Fruit fly (Drosophila melanogaster) whole organism, embryonic: Measurements from ENCODE around the gene CG13021.

ENCODE experiments used
- CG10267 ChIP-seq: fragments of 200-800 bp; sonication (Bioruptor generic); optimal IDR thresholded peaks from 2 replicates; lab custom pipeline; 2018; ENCODE audit warnings: missing biosample characterization, mild to moderate bottlenecking, missing genetic modification characterization, moderate library complexity
- CG10543 ChIP-seq: fragments of 200-800 bp; sonication (Bioruptor generic); optimal IDR thresholded peaks from 3 replicates; lab custom pipeline; 2017; ENCODE audit warnings: missing biosample characterization, mild to moderate bottlenecking, missing genetic modification characterization, moderate library complexity
- CG11723 ChIP-seq: fragments of 200-800 bp; sonication (Bioruptor generic); optimal IDR thresholded peaks from 2 replicates; lab custom pipeline; 2017; ENCODE audit warnings: missing biosample characterization, mild to moderate bottlenecking, missing genetic modification characterization
- CG1233 ChIP-seq: fragments of 200-800 bp; sonication (Bioruptor generic); optimal IDR thresholded peaks from 4 replicates; lab custom pipeline; 2018; ENCODE audit warnings: missing biosample characterization, mild to moderate bottlenecking, missing genetic modification characterization
- CG13624 ChIP-seq: fragments of 200-800 bp; sonication (Bioruptor generic); optimal IDR thresholded peaks from 2 replicates; lab custom pipeline; 2016; ENCODE audit warnings: missing biosample characterization, missing genetic modification characterization
- CG13775 ChIP-seq: fragments of 200-800 bp; sonication (Bioruptor generic); optimal IDR thresholded peaks from 3 replicates; lab custom pipeline; 2017; ENCODE audit warnings: missing biosample characterization, mild to moderate bottlenecking, missing genetic modification characterization
- CG14860 ChIP-seq: fragments of 200-800 bp; sonication (Bioruptor generic); IDR thresholded peaks from 3 replicates; pipeline ENCODE4 v1.3.6; 2022; ENCODE audit warnings: missing biosample characterization, missing genetic modification characterization; ENCODE audit not compliant: partially characterized antibody
- CG15601 ChIP-seq: fragments of 200-800 bp; sonication (Bioruptor generic); optimal IDR thresholded peaks from 3 replicates; lab custom pipeline; 2019; ENCODE audit warnings: missing biosample characterization, mild to moderate bottlenecking, missing genetic modification characterization, moderate library complexity
- CG16779 ChIP-seq: fragments of 200-800 bp; sonication (Bioruptor generic); IDR thresholded peaks from 2 replicates; pipeline ENCODE4 v1.3.6; 2022; ENCODE audit warnings: missing biosample characterization, missing genetic modification characterization
- CG17328 ChIP-seq: fragments of 200-800 bp; sonication (Bioruptor generic); IDR thresholded peaks from 2 replicates; pipeline ENCODE4 v1.3.6; 2022; ENCODE audit warnings: missing biosample characterization, missing genetic modification characterization
- CG17359 ChIP-seq: fragments of 200-800 bp; sonication (Bioruptor generic); optimal IDR thresholded peaks from 3 replicates; lab custom pipeline; 2018; ENCODE audit warnings: missing biosample characterization, mild to moderate bottlenecking, missing genetic modification characterization, moderate library complexity
- CG2199 ChIP-seq: fragments of 200-800 bp; sonication (Bioruptor generic); IDR thresholded peaks from 3 replicates; pipeline ENCODE4 v1.3.6; 2022; ENCODE audit warnings: missing biosample characterization, missing genetic modification characterization
- CG30431 ChIP-seq: fragments of 200-800 bp; sonication (Bioruptor generic); optimal IDR thresholded peaks from 2 replicates; lab custom pipeline; 2017; ENCODE audit warnings: missing biosample characterization, missing genetic modification characterization
- CG31224 ChIP-seq: fragments of 200-800 bp; sonication (Bioruptor generic); IDR thresholded peaks from 2 replicates; pipeline ENCODE4 v1.3.6; 2022; ENCODE audit warnings: missing biosample characterization, missing genetic modification characterization
- CG32772 ChIP-seq: fragments of 200-800 bp; sonication (Bioruptor generic); IDR thresholded peaks from 2 replicates; pipeline ENCODE4 v1.3.6; 2022; ENCODE audit warnings: missing biosample characterization, missing genetic modification characterization
- CG3726 ChIP-seq: fragments of 200-800 bp; sonication (Bioruptor generic); IDR thresholded peaks from 3 replicates; pipeline ENCODE4, ENCODE4 v1.3.6; 2022; ENCODE audit warnings: missing biosample characterization, missing genetic modification characterization
- CG42726 ChIP-seq: fragments of 200-800 bp; sonication (Bioruptor generic); IDR thresholded peaks from 2 replicates; pipeline ENCODE4 v1.3.6; 2022; ENCODE audit warnings: missing biosample characterization, missing genetic modification characterization; ENCODE audit not compliant: partially characterized antibody
- CG4617 ChIP-seq: fragments of 200-800 bp; sonication (Bioruptor generic); optimal IDR thresholded peaks from 3 replicates; lab custom pipeline; 2016; ENCODE audit warnings: missing biosample characterization, missing genetic modification characterization, borderline replicate concordance
- CG8388 ChIP-seq: fragments of 200-800 bp; sonication (Bioruptor generic); optimal IDR thresholded peaks from 2 replicates; lab custom pipeline; 2019; ENCODE audit warnings: missing biosample characterization, mild to moderate bottlenecking, missing genetic modification characterization, moderate library complexity
- CG8944 ChIP-seq: fragments of 200-800 bp; sonication (Bioruptor generic); optimal IDR thresholded peaks from 3 replicates; lab custom pipeline; 2016; ENCODE audit warnings: missing biosample characterization, missing genetic modification characterization
- Hmr ChIP-seq: fragments of 200-800 bp; sonication (Bioruptor generic); optimal IDR thresholded peaks from 3 replicates; lab custom pipeline; 2017; ENCODE audit warnings: mild to moderate bottlenecking, missing biosample characterization, missing genetic modification reagents, missing genetic modification characterization
- Hr51 ChIP-seq, 2 experiments: fragments of 200-800 bp; sonication (Bioruptor generic); optimal IDR thresholded peaks; 2 replicates in 1 of 2; 3 replicates in 1 of 2; lab custom pipeline; 2016 to 2018; ENCODE audit warnings: missing biosample characterization in 2 of 2, missing genetic modification characterization in 2 of 2, mild to moderate bottlenecking in 1 of 2, moderate library complexity in 1 of 2
- Med ChIP-seq: fragments of 200-800 bp; sonication (Bioruptor generic); peaks from one replicate; lab custom pipeline; 2016; ENCODE audit warnings: missing biosample characterization, missing genetic modification characterization, mild to moderate bottlenecking, inconsistent platforms, moderate library complexity
- NC2α ChIP-seq: fragments of 200-800 bp; sonication (Bioruptor generic); optimal IDR thresholded peaks from 2 replicates; lab custom pipeline; 2016; ENCODE audit warnings: missing biosample characterization, missing genetic modification characterization
- NC2β ChIP-seq: fragments of 200-800 bp; sonication (Bioruptor generic); optimal IDR thresholded peaks from 2 replicates; lab custom pipeline; 2016; ENCODE audit warnings: missing biosample characterization, missing genetic modification characterization
- Vsx1 ChIP-seq: fragments of 200-800 bp; sonication (Bioruptor generic); optimal IDR thresholded peaks from 2 replicates; lab custom pipeline; 2017; ENCODE audit warnings: missing biosample characterization, mild to moderate bottlenecking, missing genetic modification characterization, missing genetic modification reagents
- ab ChIP-seq: fragments of 200-800 bp; sonication (Bioruptor generic); optimal IDR thresholded peaks from 2 replicates; lab custom pipeline; 2016; ENCODE audit warnings: missing biosample characterization, missing genetic modification characterization
- ac ChIP-seq: fragments of 200-800 bp; sonication (Bioruptor generic); optimal IDR thresholded peaks from 3 replicates; lab custom pipeline; 2017; ENCODE audit warnings: missing biosample characterization, mild to moderate bottlenecking, missing genetic modification characterization
- bab2 ChIP-seq: fragments of 200-800 bp; sonication (Bioruptor generic); optimal IDR thresholded peaks from 2 replicates; lab custom pipeline; 2016; ENCODE audit warnings: missing biosample characterization, missing genetic modification characterization
- chm ChIP-seq: fragments of 200-800 bp; sonication (Bioruptor generic); IDR thresholded peaks from 2 replicates; pipeline ENCODE4 v1.3.6; 2022; ENCODE audit warnings: missing biosample characterization, missing genetic modification characterization
- chn ChIP-seq: fragments of 200-800 bp; sonication (Bioruptor generic); optimal IDR thresholded peaks from 2 replicates; lab custom pipeline; 2016; ENCODE audit warnings: missing biosample characterization, missing genetic modification characterization
- ci ChIP-seq: fragments of 200-800 bp; sonication (Bioruptor generic); IDR thresholded peaks from 3 replicates; pipeline ENCODE4 v1.3.6; 2022; ENCODE audit warnings: missing biosample characterization, missing genetic modification characterization
- dmrt11E ChIP-seq: fragments of 200-800 bp; sonication (Bioruptor generic); optimal IDR thresholded peaks from 3 replicates; lab custom pipeline; 2018; ENCODE audit warnings: missing biosample characterization, mild to moderate bottlenecking, missing genetic modification characterization, moderate library complexity
- eyg ChIP-seq: fragments of 200-800 bp; sonication (Bioruptor generic); optimal IDR thresholded peaks from 3 replicates; lab custom pipeline; 2016; ENCODE audit warnings: missing biosample characterization, missing genetic modification characterization
- fd102C ChIP-seq: fragments of 200-800 bp; sonication (Bioruptor generic); optimal IDR thresholded peaks from 2 replicates; lab custom pipeline; 2018; ENCODE audit warnings: missing biosample characterization, mild to moderate bottlenecking, missing genetic modification characterization, moderate library complexity
- gem ChIP-seq: fragments of 200-800 bp; sonication (Bioruptor generic); optimal IDR thresholded peaks from 2 replicates; lab custom pipeline; 2019; ENCODE audit warnings: missing biosample characterization, mild to moderate bottlenecking, missing genetic modification characterization, moderate library complexity
- gsb ChIP-seq: fragments of 200-800 bp; sonication (Bioruptor generic); IDR thresholded peaks from 2 replicates; pipeline ENCODE4 v1.3.6; 2022; ENCODE audit warnings: missing biosample characterization, missing genetic modification characterization
- h ChIP-seq: fragments of >200 bp; optimal IDR thresholded peaks from 2 replicates; lab custom pipeline; 2017
- her ChIP-seq: fragments of 200-800 bp; sonication (Bioruptor generic); optimal IDR thresholded peaks from 2 replicates; lab custom pipeline; 2016; ENCODE audit warnings: missing biosample characterization, missing genetic modification characterization
- insv ChIP-seq, 2 experiments: fragments of 200-800 bp; sonication (Bioruptor generic); optimal IDR thresholded peaks; 3 replicates each; lab custom pipeline; 2016 to 2018; ENCODE audit warnings: missing biosample characterization in 2 of 2, missing genetic modification characterization in 2 of 2
- jigr1 ChIP-seq: fragments of 200-800 bp; sonication (Bioruptor generic); IDR thresholded peaks from 3 replicates; pipeline ENCODE4 v1.3.6; 2022; ENCODE audit warnings: missing biosample characterization, missing genetic modification characterization
- nom ChIP-seq: fragments of 200-800 bp; sonication (Bioruptor generic); optimal IDR thresholded peaks from 2 replicates; lab custom pipeline; 2017; ENCODE audit warnings: missing biosample characterization, missing genetic modification characterization, mild to moderate bottlenecking, moderate library complexity, missing genetic modification reagents
- oc ChIP-seq: fragments of 200-800 bp; sonication (Bioruptor generic); optimal IDR thresholded peaks from 2 replicates; lab custom pipeline; 2018; ENCODE audit warnings: missing biosample characterization, mild to moderate bottlenecking, missing genetic modification characterization, moderate library complexity
- pros ChIP-seq: fragments of 200-800 bp; sonication (Bioruptor generic); optimal IDR thresholded peaks from 3 replicates; lab custom pipeline; 2019; ENCODE audit warnings: missing biosample characterization, mild to moderate bottlenecking, missing genetic modification characterization, moderate library complexity
- psq ChIP-seq: fragments of 200-800 bp; sonication (Bioruptor generic); optimal IDR thresholded peaks from 2 replicates; lab custom pipeline; 2017; ENCODE audit warnings: missing biosample characterization, missing genetic modification characterization
- row ChIP-seq: fragments of 200-800 bp; sonication (Bioruptor generic); IDR thresholded peaks from 3 replicates; pipeline ENCODE4 v1.3.6; 2022; ENCODE audit warnings: missing biosample characterization, missing genetic modification characterization
- tgo ChIP-seq: fragments of 200-800 bp; sonication (Bioruptor generic); IDR thresholded peaks from 3 replicates; pipeline ENCODE4 v1.3.6; 2022; ENCODE audit warnings: missing biosample characterization, missing genetic modification characterization
- tna ChIP-seq: fragments of 200-800 bp; sonication (Bioruptor generic); IDR thresholded peaks from 2 replicates; pipeline ENCODE4 v1.3.6; 2022; ENCODE audit warnings: missing biosample characterization, missing genetic modification characterization; ENCODE audit not compliant: partially characterized antibody
- vfl ChIP-seq: fragments of 200-800 bp; sonication (Bioruptor generic); optimal IDR thresholded peaks from 2 replicates; lab custom pipeline; 2016; ENCODE audit warnings: missing biosample characterization, missing genetic modification characterization
- wdn ChIP-seq: fragments of 200-800 bp; sonication (Bioruptor generic); IDR thresholded peaks from 2 replicates; pipeline ENCODE4 v1.3.6; 2022; ENCODE audit warnings: missing biosample characterization, missing genetic modification characterization
- zen ChIP-seq: fragments of 200-800 bp; sonication (Bioruptor generic); optimal IDR thresholded peaks from 3 replicates; lab custom pipeline; 2018; ENCODE audit warnings: missing biosample characterization, mild to moderate bottlenecking, missing genetic modification characterization, moderate library complexity

CG13021 gene

DNA sequence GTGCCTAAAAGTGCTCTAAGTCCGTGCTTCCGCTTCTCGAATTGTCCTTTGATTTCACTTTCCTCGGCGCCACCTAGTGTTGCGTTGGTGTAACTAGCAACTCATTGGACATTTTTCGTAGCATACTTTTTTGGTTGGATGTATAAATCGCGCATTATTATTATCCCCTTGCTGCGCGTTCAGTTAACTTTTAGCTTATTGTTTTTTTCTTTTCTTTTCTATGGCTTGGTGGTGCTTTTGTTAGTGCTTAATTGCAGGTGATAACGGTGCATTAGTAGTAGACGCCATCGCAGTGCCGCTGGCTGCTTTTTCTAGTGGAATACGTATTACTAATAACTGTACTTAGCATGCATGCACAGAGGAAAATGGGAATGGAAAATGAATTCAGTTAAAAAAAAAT lies 33.1 kb upstream of the CG13021 start (continued):
- 0 out of 2 replicates have a peak, but pooled peaks have one; percentile 8 for TF ChIP-seq CG42726
- no peak for TF ChIP-seq insv (GFP tag; optimal IDR thresholded peaks at IDR 0.05; lab: Kevin White, UChicago)
- TF ChIP-seq CG14860 (GFP tag; lab: Robert Waterston, UW): no peak
- no peak for TF ChIP-seq CG30431
- 0 out of 2 replicates have a peak, but pooled peaks have one; percentile 26 for TF ChIP-seq chm (GFP tag; lab: Robert Waterston, UW)
- TF ChIP-seq wdn (GFP tag; lab: Robert Waterston, UW): no peak
- no peak for TF ChIP-seq CG3726 (GFP tag; lab: Robert Waterston, UW)
- TF ChIP-seq CG8944 (GFP tag; lab: Kevin White, UChicago): no peak
- TF ChIP-seq tna (GFP tag; lab: Robert Waterston, UW): no peak
- no peak for TF ChIP-seq CG10267 (tag; lab: Kevin White, UChicago)
- no peak for TF ChIP-seq zen (tag; lab: Kevin White, UChicago)
- TF ChIP-seq Med (GFP tag; lab: Kevin White, UChicago): peak; percentile 14
- no peak for TF ChIP-seq Hmr (GFP tag; lab: Kevin White, UChicago)
- no peak for TF ChIP-seq ac (GFP tag; lab: Kevin White, UChicago)
- no peak for TF ChIP-seq vfl
- TF ChIP-seq CG1233 (GFP tag; lab: Kevin White, UChicago): no peak
- no peak for TF ChIP-seq h (lab: Kevin White, UChicago)
- TF ChIP-seq fd102C (GFP tag; lab: Kevin White, UChicago): no peak
- no peak for TF ChIP-seq gsb (GFP tag; lab: Robert Waterston, UW)
- TF ChIP-seq CG17328 (GFP tag; lab: Robert Waterston, UW): no peak
- no peak for TF ChIP-seq nom (GFP tag; lab: Kevin White, UChicago)
- no peak for TF ChIP-seq ab (GFP tag; lab: Kevin White, UChicago)
- TF ChIP-seq her (GFP tag; lab: Kevin White, UChicago): no peak
- TF ChIP-seq CG10543 (GFP tag; lab: Kevin White, UChicago): no peak
- TF ChIP-seq CG17359 (tag; lab: Kevin White, UChicago): peak; percentile 19
- no peak for TF ChIP-seq pros
- no peak for TF ChIP-seq oc (tag; lab: Kevin White, UChicago)
- no peak for TF ChIP-seq bab2 (GFP tag; lab: Kevin White, UChicago)
- TF ChIP-seq CG31224 (GFP tag; lab: Robert Waterston, UW): no peak
- peak; percentile 17 for TF ChIP-seq CG8388 (GFP tag; lab: Kevin White, UChicago)
- TF ChIP-seq Hr51 (GFP tag; optimal IDR thresholded peaks at IDR 0.05; lab: Kevin White, UChicago): peak in 1 of 2 experiments; percentile 8
- no peak for TF ChIP-seq psq (GFP tag; lab: Kevin White, UChicago)
- TF ChIP-seq CG2199: peak; percentile 84; the same call in 2 of the 3 replicates
- peak; percentile 45; the same call in 1 of the 3 replicates for TF ChIP-seq ci (GFP tag; lab: Robert Waterston, UW)
- TF ChIP-seq CG4617 (GFP tag; lab: Kevin White, UChicago): no peak
- no peak for TF ChIP-seq chn
- TF ChIP-seq CG15601: no peak
- no peak for TF ChIP-seq eyg
- 0 out of 3 replicates have a peak, but pooled peaks have one; percentile 5 for TF ChIP-seq row (GFP tag; lab: Robert Waterston, UW)
- TF ChIP-seq Vsx1: no peak
- no peak for TF ChIP-seq CG13624 (GFP tag; lab: Kevin White, UChicago)
- no peak for TF ChIP-seq CG11723
- no peak for TF ChIP-seq tgo (GFP tag; lab: Robert Waterston, UW)
- TF ChIP-seq CG32772 (GFP tag; lab: Robert Waterston, UW): no peak
- no peak for TF ChIP-seq NC2α (GFP tag; lab: Kevin White, UChicago)
- TF ChIP-seq dmrt11E: no peak
- TF ChIP-seq CG16779 (GFP tag; lab: Robert Waterston, UW): no peak
- no peak for TF ChIP-seq CG13775 (GFP tag; lab: Kevin White, UChicago)
- no peak for TF ChIP-seq NC2β (GFP tag; lab: Kevin White, UChicago)
- TF ChIP-seq jigr1 (GFP tag; lab: Robert Waterston, UW): no peak
- no peak for TF ChIP-seq gem (tag; lab: Kevin White, UChicago)
